Fruit fly (Drosophila melanogaster) whole organism, adult: ENCODE data around the gene CG31086.

ENCODE experiments used
- CG11617 ChIP-seq: fragments of 200-800 bp; sonication (Bioruptor generic); optimal IDR thresholded peaks from 2 replicates; lab custom pipeline; 2017; ENCODE audit warnings: mild to moderate bottlenecking, missing biosample characterization, missing genetic modification reagents, missing genetic modification characterization
- CG12768 ChIP-seq: fragments of 200-800 bp; sonication (Bioruptor generic); optimal IDR thresholded peaks from 2 replicates; lab custom pipeline; 2017; ENCODE audit warnings: missing biosample characterization, missing genetic modification characterization, mild to moderate bottlenecking, moderate library complexity, missing genetic modification reagents
- CG14711 ChIP-seq: fragments of 200-800 bp; sonication (Bioruptor generic); optimal IDR thresholded peaks from 2 replicates; lab custom pipeline; 2018; ENCODE audit warnings: missing biosample characterization, mild to moderate bottlenecking, missing genetic modification characterization, moderate library complexity
- CG1620 ChIP-seq: fragments of 200-800 bp; sonication (Bioruptor generic); optimal IDR thresholded peaks from 2 replicates; lab custom pipeline; 2016; ENCODE audit warnings: missing biosample characterization, missing genetic modification characterization
- CG33017 ChIP-seq: fragments of 200-800 bp; sonication (Bioruptor generic); optimal IDR thresholded peaks from 2 replicates; lab custom pipeline; 2018; ENCODE audit warnings: missing biosample characterization, mild to moderate bottlenecking, missing genetic modification characterization, moderate library complexity
- CG5204 ChIP-seq: fragments of 200-800 bp; sonication (Bioruptor generic); optimal IDR thresholded peaks from 2 replicates; lab custom pipeline; 2016; ENCODE audit warnings: missing biosample characterization, missing genetic modification characterization
- CG7045 ChIP-seq: fragments of 200-800 bp; sonication (Bioruptor generic); optimal IDR thresholded peaks from 2 replicates; lab custom pipeline; 2017; ENCODE audit warnings: missing biosample characterization, mild to moderate bottlenecking, missing genetic modification characterization
- CG7101 ChIP-seq: fragments of 200-800 bp; sonication (Bioruptor generic); optimal IDR thresholded peaks from 2 replicates; lab custom pipeline; 2018; ENCODE audit warnings: missing biosample characterization, mild to moderate bottlenecking, missing genetic modification characterization, moderate library complexity
- Clk ChIP-seq: fragments of 200-800 bp; sonication (Bioruptor generic); optimal IDR thresholded peaks from 2 replicates; lab custom pipeline; 2017; ENCODE audit warnings: missing biosample characterization, missing genetic modification characterization
- Crg-1 ChIP-seq: fragments of 200-800 bp; sonication (Bioruptor generic); optimal IDR thresholded peaks from 2 replicates; lab custom pipeline; 2016; ENCODE audit warnings: missing biosample characterization, missing genetic modification characterization
- Hr96 ChIP-seq: fragments of 200-800 bp; sonication (Bioruptor generic); optimal IDR thresholded peaks from 2 replicates; lab custom pipeline; 2016; ENCODE audit warnings: missing biosample characterization, missing genetic modification characterization
- Mnt ChIP-seq: fragments of 200-800 bp; sonication (Bioruptor generic); optimal IDR thresholded peaks from 2 replicates; lab custom pipeline; 2016; ENCODE audit warnings: missing biosample characterization, mild to moderate bottlenecking, missing genetic modification characterization
- bab1 ChIP-seq: fragments of 200-800 bp; sonication (Bioruptor generic); optimal IDR thresholded peaks from 3 replicates; lab custom pipeline; 2019; ENCODE audit warnings: missing biosample characterization, mild to moderate bottlenecking, missing genetic modification characterization, moderate library complexity
- cic ChIP-seq: fragments of 200-800 bp; sonication (Bioruptor generic); optimal IDR thresholded peaks from 2 replicates; lab custom pipeline; 2017; ENCODE audit warnings: missing biosample characterization, mild to moderate bottlenecking, missing genetic modification characterization, moderate library complexity
- cnc ChIP-seq, 2 experiments: fragments of >200 bp; optimal IDR thresholded peaks; 2 replicates each; lab custom pipeline; 2017
- kay ChIP-seq: fragments of 200-800 bp; sonication (Bioruptor generic); peaks from one replicate; lab custom pipeline; 2016; ENCODE audit warnings: missing biosample characterization, missing genetic modification characterization, borderline replicate concordance
- ovo ChIP-seq: fragments of 200-800 bp; sonication (Bioruptor generic); optimal IDR thresholded peaks from 2 replicates; lab custom pipeline; 2016; ENCODE audit warnings: missing biosample characterization, missing genetic modification characterization
- pad ChIP-seq: fragments of 200-800 bp; sonication (Bioruptor generic); optimal IDR thresholded peaks from 3 replicates; lab custom pipeline; 2017; ENCODE audit warnings: missing biosample characterization, missing genetic modification characterization, mild to moderate bottlenecking, moderate library complexity, missing genetic modification reagents
- tj ChIP-seq: fragments of 200-800 bp; sonication (Bioruptor generic); optimal IDR thresholded peaks from 3 replicates; lab custom pipeline; 2017; ENCODE audit warnings: missing biosample characterization, mild to moderate bottlenecking, missing genetic modification characterization, moderate library complexity
- toe ChIP-seq: fragments of 200-800 bp; sonication (Bioruptor generic); optimal IDR thresholded peaks from 2 replicates; lab custom pipeline; 2016; ENCODE audit warnings: missing biosample characterization, missing genetic modification characterization

CG31086 gene

dm6 chr3R:26222123-26222651, 37.1 kb downstream of the CG31086 start:
- TF ChIP-seq CG1620 (GFP tag; lab: Kevin White, UChicago), result no peak
- TF ChIP-seq cnc (optimal IDR thresholded peaks at IDR 0.05; lab: Kevin White, UChicago), result peak in 1 of 2 experiments; percentile 13
- TF ChIP-seq cic (GFP tag; lab: Kevin White, UChicago), result peak; percentile 32

DNA sequence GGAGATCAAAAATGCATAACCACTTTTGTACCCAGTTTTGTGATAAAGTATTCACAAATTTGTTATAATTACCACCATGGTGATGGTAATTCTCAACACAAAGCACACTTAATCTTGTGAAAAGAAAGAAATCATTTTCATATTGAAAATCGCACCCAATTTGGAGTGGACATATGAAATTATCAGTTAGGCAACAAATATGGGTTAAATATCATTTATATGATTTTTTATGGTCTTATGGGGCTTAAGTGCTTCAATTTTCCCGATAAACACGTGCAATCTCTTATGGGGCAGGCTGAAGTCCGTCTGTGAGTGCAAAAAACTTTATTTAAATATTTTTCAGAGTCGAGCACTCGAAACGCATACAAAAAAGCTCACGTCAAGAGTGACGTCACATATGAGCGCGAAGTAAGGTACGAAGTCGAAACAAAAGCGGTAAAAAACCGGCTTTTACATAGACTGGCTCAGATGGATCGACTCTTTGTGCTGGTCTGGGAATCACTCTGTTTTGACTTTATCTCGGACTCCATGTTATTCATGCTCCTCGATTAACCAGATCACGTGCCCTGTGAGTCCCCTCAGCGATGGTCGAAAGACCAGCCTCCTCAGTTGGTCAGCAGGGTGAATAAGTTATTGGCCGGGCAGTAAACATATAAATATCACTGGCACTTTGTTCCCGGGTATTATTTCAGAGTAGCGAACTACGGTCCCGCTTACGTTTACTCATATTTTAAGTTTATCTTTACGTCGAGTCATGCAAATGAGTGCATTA, 41.6 kb downstream of the CG31086 start:
- peak; percentile 19 for TF ChIP-seq tj (GFP tag; lab: Kevin White, UChicago)
- TF ChIP-seq Clk (GFP tag; lab: Kevin White, UChicago), result no peak

dm6 chr3R:26228026-26228635, 43.1 kb downstream of the CG31086 start:
- TF ChIP-seq cic (GFP tag; lab: Kevin White, UChicago), result peak; percentile 66
- peak; percentile 47 for TF ChIP-seq CG14711
- peak; percentile 41 for TF ChIP-seq pad (GFP tag; lab: Kevin White, UChicago)
- no peak for TF ChIP-seq CG5204
- TF ChIP-seq CG12768 (GFP tag; lab: Kevin White, UChicago), result peak; percentile 71
- TF ChIP-seq Hr96, result peak; percentile 38
- no peak for TF ChIP-seq cnc (optimal IDR thresholded peaks at IDR 0.05; lab: Kevin White, UChicago)
- peak; percentile 85 for TF ChIP-seq ovo
- no peak for TF ChIP-seq bab1 (GFP tag; lab: Kevin White, UChicago)
- no peak for TF ChIP-seq kay
- peak; percentile 57 for TF ChIP-seq toe (GFP tag; lab: Kevin White, UChicago)
- peak; percentile 49 for TF ChIP-seq CG33017 (tag; lab: Kevin White, UChicago)
- peak; percentile 41 for TF ChIP-seq CG11617 (GFP tag; lab: Kevin White, UChicago)
- peak; percentile 81 for TF ChIP-seq CG7045
- peak; percentile 86 for TF ChIP-seq CG1620 (GFP tag; lab: Kevin White, UChicago)
- peak; percentile 53 for TF ChIP-seq Mnt (GFP tag; lab: Kevin White, UChicago)
- TF ChIP-seq CG7101, result peak; percentile 78
- no peak for TF ChIP-seq tj (GFP tag; lab: Kevin White, UChicago)
- TF ChIP-seq Clk (GFP tag; lab: Kevin White, UChicago), result peak; percentile 53
- peak; percentile 93 for TF ChIP-seq Crg-1 (GFP tag; lab: Kevin White, UChicago)

- TF ChIP-seq ovo, result no peak
- peak; percentile 29 for TF ChIP-seq Crg-1 (GFP tag; lab: Kevin White, UChicago)
- no peak for TF ChIP-seq Hr96
- TF ChIP-seq Clk (GFP tag; lab: Kevin White, UChicago), result peak; percentile 46
- peak; percentile 17 for TF ChIP-seq CG1620 (GFP tag; lab: Kevin White, UChicago)
- TF ChIP-seq CG5204, result no peak
- peak; percentile 13 for TF ChIP-seq CG33017 (tag; lab: Kevin White, UChicago)
- peak; percentile 43 for TF ChIP-seq bab1 (GFP tag; lab: Kevin White, UChicago)
- TF ChIP-seq CG7045, result peak; percentile 20
- TF ChIP-seq CG12768 (GFP tag; lab: Kevin White, UChicago), result peak; percentile 8
- peak; percentile 27 for TF ChIP-seq cic (GFP tag; lab: Kevin White, UChicago)
- TF ChIP-seq pad (GFP tag; lab: Kevin White, UChicago), result no peak
- TF ChIP-seq cnc (optimal IDR thresholded peaks at IDR 0.05; lab: Kevin White, UChicago), result no peak
- TF ChIP-seq Mnt (GFP tag; lab: Kevin White, UChicago), result peak; percentile 59
- TF ChIP-seq tj (GFP tag; lab: Kevin White, UChicago), result peak; percentile 13
- TF ChIP-seq CG14711, result peak; percentile 34
- no peak for TF ChIP-seq toe (GFP tag; lab: Kevin White, UChicago)
- TF ChIP-seq CG7101, result peak; percentile 16
- TF ChIP-seq CG11617 (GFP tag; lab: Kevin White, UChicago), result peak; percentile 15
- TF ChIP-seq kay, result no peak
Measured at dm6 chr3R:26230016-26230415, 45.0 kb downstream of the CG31086 start, which contains the start of gene CG12290. CG12290 (plus strand) TSS chr3R:26230248.

DNA sequence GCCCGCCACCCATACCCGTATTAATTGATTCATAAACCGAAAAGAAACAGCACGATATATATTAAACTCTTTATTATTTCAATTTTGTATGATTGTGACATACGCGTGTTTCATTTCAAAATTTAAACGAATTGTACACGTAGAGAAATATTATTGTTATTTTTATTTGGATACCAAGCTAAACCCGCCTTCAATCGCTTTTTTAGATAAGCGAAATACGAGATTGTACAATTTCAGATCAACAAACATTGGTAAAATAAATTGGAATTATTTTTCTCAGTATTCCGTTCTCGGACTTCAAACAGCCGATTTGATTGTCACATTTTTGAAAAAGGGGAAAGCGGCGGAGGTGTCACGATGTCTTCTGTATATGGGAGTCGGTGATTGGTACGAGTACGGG, 50.0 kb downstream of the CG31086 start:
- TF ChIP-seq Hr96 (no peak), Mnt (GFP tag; lab: Kevin White, UChicago) (no peak), pad (GFP tag; lab: Kevin White, UChicago) (no peak), cic (GFP tag; lab: Kevin White, UChicago) (no peak), ovo (no peak), Crg-1 (GFP tag; lab: Kevin White, UChicago) (no peak), CG14711 (no peak), CG7101 (no peak), kay (no peak), CG12768 (GFP tag; lab: Kevin White, UChicago) (no peak), bab1 (GFP tag; lab: Kevin White, UChicago) (no peak)
